Worm (Caenorhabditis elegans) whole organism, L2 larva: ENCODE results near the gene dod-24.

ENCODE experiments used
- ama-1 ChIP-seq: fragments of 150-350 bp; optimal IDR thresholded peaks from 2 replicates; lab custom pipeline; 2018; ENCODE audit warnings: inconsistent platforms
- fos-1 ChIP-seq: fragments of 150-350 bp; optimal IDR thresholded peaks from 2 replicates; lab custom pipeline; 2014; ENCODE audit warnings: missing biosample characterization, missing genetic modification characterization
- lin-39 ChIP-seq: fragments of 150-350 bp; optimal IDR thresholded peaks from 2 replicates; lab custom pipeline; 2014; ENCODE audit warnings: missing biosample characterization, missing genetic modification reagents, missing genetic modification characterization
- nhr-237 ChIP-seq: fragments of 150-350 bp; optimal IDR thresholded peaks from 2 replicates; lab custom pipeline; 2014; ENCODE audit warnings: missing biosample characterization, missing genetic modification characterization
- nhr-25 ChIP-seq: fragments of 150-350 bp; sonication (generic microtip); optimal IDR thresholded peaks from 3 replicates; lab custom pipeline; 2014; ENCODE audit warnings: missing biosample characterization, missing genetic modification characterization
- zag-1 ChIP-seq: fragments of 150-350 bp; optimal IDR thresholded peaks from 2 replicates; lab custom pipeline; 2014; ENCODE audit warnings: missing biosample characterization, missing genetic modification characterization

DNA sequence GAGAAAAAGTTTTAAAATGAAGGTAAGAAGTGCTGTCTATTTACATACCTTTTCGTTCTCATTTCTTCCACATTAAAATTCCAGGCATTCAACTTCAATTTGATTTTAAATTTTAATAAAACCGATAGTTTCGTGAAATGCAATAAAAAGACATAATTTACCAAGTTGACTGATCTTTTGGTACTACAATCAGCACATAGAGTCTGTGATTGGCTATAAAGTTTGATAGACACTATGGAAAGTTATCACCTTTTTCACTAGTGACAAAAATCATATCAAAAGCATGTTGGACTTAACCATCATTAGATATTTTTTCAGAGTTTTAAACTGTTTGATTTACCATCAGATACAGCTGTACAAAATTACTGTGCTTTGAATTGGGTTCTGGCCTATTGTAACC is 25.7 kb downstream of the dod-24 start, which contains the start of gene srz-15:
- TF ChIP-seq zag-1 (no peak), ama-1 (no peak), nhr-25 (no peak), nhr-237 (tag; lab: Kevin White, UChicago) (no peak), lin-39 (tag; lab: Kevin White, UChicago) (no peak), fos-1 (tag; lab: Kevin White, UChicago) (no peak)
